Worm (Caenorhabditis elegans): ENCODE data around the gene F43C11.11.

Gene F43C11.11

DNA sequence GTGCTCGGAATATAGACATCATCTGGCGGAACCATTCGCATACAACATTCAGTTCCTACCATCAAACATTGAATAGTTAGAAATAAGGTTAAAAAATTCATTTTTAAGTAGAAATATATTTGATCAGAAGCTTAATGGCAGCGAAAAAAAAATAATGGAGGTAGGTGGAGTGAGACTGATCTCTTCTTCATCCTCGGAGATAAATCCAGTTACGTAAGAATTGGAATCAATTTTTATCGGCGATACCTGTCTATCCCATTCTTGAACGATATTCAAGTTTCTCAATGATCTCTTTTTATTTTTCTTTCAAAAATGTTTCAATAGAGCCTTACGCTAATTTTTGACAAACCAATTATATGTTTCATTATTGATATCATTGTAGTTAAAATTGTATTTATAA lies 21.9 kb upstream of the F43C11.11 start, which contains the start of gene F16G10.9:
Gene F16G10.9, minus strand, starts transcription at position 101 of the 400 bp plus-strand sequence.
- TF ChIP-seq ztf-23 (GFP tag; IDR thresholded peaks at IDR 0.05), result no peak
- TF ChIP-seq flt-1 (GFP tag; IDR thresholded peaks at IDR 0.05), result no peak
- no peak for TF ChIP-seq med-1 (GFP tag; optimal IDR thresholded peaks at IDR 0.05; ENCODE audit: insufficient read depth)
- no peak for TF ChIP-seq ztf-29 (GFP tag; IDR thresholded peaks at IDR 0.05)
- TF ChIP-seq T22C8.4 (GFP tag; IDR thresholded peaks at IDR 0.05), result no peak
- TF ChIP-seq tab-1 (GFP tag; IDR thresholded peaks at IDR 0.05), result no peak

DNA sequence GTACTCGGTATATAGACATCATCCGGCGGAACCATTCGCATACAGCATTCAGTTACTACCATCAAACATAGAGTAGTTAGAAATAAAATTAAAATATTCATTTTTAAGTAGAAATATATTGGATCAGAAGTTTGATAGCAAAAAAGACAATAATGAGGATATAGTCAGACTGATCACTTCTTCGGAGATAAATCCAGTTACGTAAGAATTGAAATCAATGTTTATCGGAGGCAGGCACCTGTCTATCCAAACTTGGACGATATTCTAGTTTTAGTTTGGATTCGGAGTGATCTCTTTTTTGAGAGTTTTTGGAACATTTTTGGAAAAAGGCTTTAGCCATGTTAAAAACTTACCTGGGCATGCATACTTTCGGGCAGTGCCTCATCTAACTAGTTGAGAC lies 19.8 kb upstream of the F43C11.11 start, which contains the start of gene F16G10.8:
Gene F16G10.8, minus strand, starts transcription at position 101 of the 400 bp plus-strand sequence.
- TF ChIP-seq T22C8.4 (GFP tag; IDR thresholded peaks at IDR 0.05), result no peak
- no peak for TF ChIP-seq ref-1 (GFP tag; conservative IDR thresholded peaks at IDR 0.05)
- no peak for TF ChIP-seq ztf-23 (GFP tag; IDR thresholded peaks at IDR 0.05)
- no peak for TF ChIP-seq cog-1 (tag; optimal IDR thresholded peaks at IDR 0.05)
- no peak for TF ChIP-seq tab-1 (GFP tag; IDR thresholded peaks at IDR 0.05)
- TF ChIP-seq klf-2 (GFP tag; conservative IDR thresholded peaks at IDR 0.05), result no peak
- TF ChIP-seq med-1 (GFP tag; optimal IDR thresholded peaks at IDR 0.05; ENCODE audit: insufficient read depth), result no peak
- TF ChIP-seq ztf-29 (GFP tag; IDR thresholded peaks at IDR 0.05), result no peak
- TF ChIP-seq flt-1 (GFP tag; IDR thresholded peaks at IDR 0.05), result no peak

DNA sequence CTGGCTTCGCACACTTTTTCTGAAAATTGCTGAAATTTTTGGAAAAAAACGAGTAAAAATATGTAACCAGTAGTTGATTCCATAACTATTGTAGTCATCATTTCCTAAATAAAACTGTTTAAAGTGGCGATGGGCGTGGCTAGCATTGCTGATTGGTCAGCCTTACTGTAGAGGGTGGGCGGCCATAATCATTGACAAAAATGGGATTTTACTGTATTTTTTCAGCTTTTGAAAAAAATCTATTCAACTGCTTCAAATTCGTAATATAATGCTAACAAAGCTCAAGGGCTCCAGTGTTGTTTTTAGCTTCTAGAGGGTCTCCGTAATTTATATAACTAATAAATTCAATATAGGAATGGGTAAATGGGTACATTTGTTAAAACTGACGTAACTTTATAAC lies 16.6 kb upstream of the F43C11.11 start, which contains the start of gene F16G10.7:
Gene F16G10.7, minus strand, starts transcription at position 101 of the 400 bp plus-strand sequence.
- no peak for TF ChIP-seq T22C8.4 (GFP tag; IDR thresholded peaks at IDR 0.05)
- TF ChIP-seq ztf-23 (GFP tag; IDR thresholded peaks at IDR 0.05), result no peak
- no peak for TF ChIP-seq med-1 (GFP tag; optimal IDR thresholded peaks at IDR 0.05; ENCODE audit: insufficient read depth)
- TF ChIP-seq ref-1 (GFP tag; conservative IDR thresholded peaks at IDR 0.05), result no peak
- TF ChIP-seq klf-2 (GFP tag; conservative IDR thresholded peaks at IDR 0.05), result no peak
- TF ChIP-seq flt-1 (GFP tag; IDR thresholded peaks at IDR 0.05), result no peak
- no peak for TF ChIP-seq ztf-29 (GFP tag; IDR thresholded peaks at IDR 0.05)
- TF ChIP-seq tab-1 (GFP tag; IDR thresholded peaks at IDR 0.05), result no peak
- no peak for TF ChIP-seq cog-1 (tag; optimal IDR thresholded peaks at IDR 0.05)

DNA sequence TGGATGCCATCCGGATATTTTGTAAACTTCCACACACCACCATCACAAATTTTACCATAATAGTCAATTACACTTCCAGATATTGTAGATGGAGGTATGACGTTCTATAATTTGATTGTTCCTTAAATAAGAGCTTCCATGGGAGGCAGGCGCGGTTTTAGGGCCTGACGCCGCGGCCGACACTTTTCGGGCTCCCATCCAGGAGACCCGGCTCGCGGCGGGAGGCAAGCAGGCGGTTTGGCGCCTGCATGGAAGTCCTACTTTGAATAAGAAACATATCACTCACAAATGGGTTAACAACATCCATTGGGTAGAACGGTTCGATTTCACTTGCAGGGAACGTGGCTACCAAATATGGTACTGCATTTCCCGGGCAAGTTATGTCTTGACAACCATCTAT lies 16.1 kb upstream of the F43C11.11 start:
- TF ChIP-seq klf-2 (GFP tag; conservative IDR thresholded peaks at IDR 0.05) (no peak), ztf-23 (GFP tag; IDR thresholded peaks at IDR 0.05) (no peak), tab-1 (GFP tag; IDR thresholded peaks at IDR 0.05) (no peak), flt-1 (GFP tag; IDR thresholded peaks at IDR 0.05) (no peak), ztf-29 (GFP tag; IDR thresholded peaks at IDR 0.05) (no peak), T22C8.4 (GFP tag; IDR thresholded peaks at IDR 0.05) (no peak), ref-1 (GFP tag; conservative IDR thresholded peaks at IDR 0.05) (no peak), cog-1 (tag; optimal IDR thresholded peaks at IDR 0.05) (no peak), med-1 (GFP tag; optimal IDR thresholded peaks at IDR 0.05; ENCODE audit: insufficient read depth) (no peak)

DNA sequence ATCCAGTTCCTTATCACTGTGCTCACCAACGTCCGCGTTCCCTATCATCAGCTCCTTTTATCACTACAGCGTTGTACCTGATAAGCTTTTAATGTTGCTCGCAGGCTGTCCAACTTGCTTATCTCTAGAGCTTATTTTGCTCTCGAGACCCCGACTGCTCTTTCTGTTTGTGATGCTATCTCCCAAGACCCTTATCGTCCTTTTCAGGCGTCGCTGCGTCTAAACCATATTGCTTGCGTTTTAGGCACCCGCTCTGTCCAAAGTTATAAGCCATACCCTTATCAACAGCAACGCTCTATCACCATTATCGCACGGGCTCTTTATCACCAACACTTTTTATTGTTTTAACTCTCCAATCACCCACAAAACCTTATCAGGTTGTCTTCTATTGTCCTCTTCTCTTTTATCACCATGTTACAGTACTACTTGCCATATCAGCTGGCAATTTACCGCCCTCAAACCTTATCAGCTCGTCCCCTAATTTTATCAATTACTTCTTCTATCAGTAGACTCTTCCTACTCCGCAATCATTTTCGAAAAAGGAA lies 15.0 kb upstream of the F43C11.11 start:
- TF ChIP-seq ztf-29 (GFP tag; IDR thresholded peaks at IDR 0.05) (no peak), klf-2 (GFP tag; conservative IDR thresholded peaks at IDR 0.05) (no peak), tab-1 (GFP tag; IDR thresholded peaks at IDR 0.05) (no peak), ztf-23 (GFP tag; IDR thresholded peaks at IDR 0.05) (no peak), ref-1 (GFP tag; conservative IDR thresholded peaks at IDR 0.05) (no peak), flt-1 (GFP tag; IDR thresholded peaks at IDR 0.05) (no peak), T22C8.4 (GFP tag; IDR thresholded peaks at IDR 0.05) (no peak), cog-1 (tag; optimal IDR thresholded peaks at IDR 0.05) (no peak), med-1 (GFP tag; optimal IDR thresholded peaks at IDR 0.05; ENCODE audit: insufficient read depth) (no peak)

DNA sequence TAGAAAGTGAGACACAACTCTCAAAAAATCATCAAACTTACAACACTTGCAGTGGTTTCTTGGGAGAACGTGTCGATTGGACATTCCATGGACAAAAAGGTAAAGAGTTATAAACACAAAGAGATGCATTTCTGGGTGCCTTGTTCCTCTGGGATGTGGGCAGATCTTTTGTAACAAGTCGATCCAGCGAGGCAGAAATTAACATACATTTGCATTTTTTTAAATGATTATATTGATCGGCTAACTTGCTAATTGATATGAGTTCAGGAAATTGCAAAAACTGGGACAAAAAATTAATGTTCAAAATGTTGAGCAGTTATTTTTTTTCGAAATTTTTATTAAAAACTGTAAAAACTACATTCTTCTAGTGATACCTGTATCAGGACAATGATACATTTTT lies 14.2 kb upstream of the F43C11.11 start, which contains the start of gene F16G10.6:
Gene F16G10.6, minus strand, starts transcription at position 101 of the 400 bp plus-strand sequence.
- no peak for TF ChIP-seq T22C8.4 (GFP tag; IDR thresholded peaks at IDR 0.05)
- no peak for TF ChIP-seq ztf-29 (GFP tag; IDR thresholded peaks at IDR 0.05)
- TF ChIP-seq med-1 (GFP tag; optimal IDR thresholded peaks at IDR 0.05; ENCODE audit: insufficient read depth), result no peak
- no peak for TF ChIP-seq ztf-23 (GFP tag; IDR thresholded peaks at IDR 0.05)
- TF ChIP-seq cog-1 (tag; optimal IDR thresholded peaks at IDR 0.05), result no peak
- no peak for TF ChIP-seq tab-1 (GFP tag; IDR thresholded peaks at IDR 0.05)

DNA sequence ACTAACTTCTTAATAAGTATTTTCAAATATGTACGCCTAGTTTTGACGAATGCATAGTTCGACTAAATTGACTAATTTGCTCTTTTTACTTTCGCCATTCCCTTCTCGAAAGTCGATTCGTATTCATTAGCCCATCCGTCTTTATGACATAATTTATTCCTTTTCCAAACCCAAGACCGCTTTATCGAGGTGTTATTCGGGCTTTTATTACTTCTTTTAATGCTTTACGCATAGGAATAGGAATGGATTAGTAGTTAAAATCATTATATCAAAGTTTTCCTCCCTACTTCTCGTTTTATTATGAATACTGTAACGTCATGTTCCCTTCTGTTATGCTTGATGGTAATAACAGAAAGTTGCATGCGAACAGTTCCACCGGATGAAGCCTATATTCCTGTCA lies 11.4 kb upstream of the F43C11.11 start, which contains the start of gene F16G10.2:
Gene F16G10.2, plus strand, starts transcription at position 301 of the 400 bp plus-strand sequence.
- TF ChIP-seq tab-1 (GFP tag; IDR thresholded peaks at IDR 0.05) (no peak), klf-2 (GFP tag; conservative IDR thresholded peaks at IDR 0.05) (no peak), T22C8.4 (GFP tag; IDR thresholded peaks at IDR 0.05) (no peak), flt-1 (GFP tag; IDR thresholded peaks at IDR 0.05) (no peak), ref-1 (GFP tag; conservative IDR thresholded peaks at IDR 0.05) (no peak), ztf-29 (GFP tag; IDR thresholded peaks at IDR 0.05) (no peak), cog-1 (tag; optimal IDR thresholded peaks at IDR 0.05) (no peak), med-1 (GFP tag; optimal IDR thresholded peaks at IDR 0.05; ENCODE audit: insufficient read depth) (no peak), ztf-23 (GFP tag; IDR thresholded peaks at IDR 0.05) (no peak)

DNA sequence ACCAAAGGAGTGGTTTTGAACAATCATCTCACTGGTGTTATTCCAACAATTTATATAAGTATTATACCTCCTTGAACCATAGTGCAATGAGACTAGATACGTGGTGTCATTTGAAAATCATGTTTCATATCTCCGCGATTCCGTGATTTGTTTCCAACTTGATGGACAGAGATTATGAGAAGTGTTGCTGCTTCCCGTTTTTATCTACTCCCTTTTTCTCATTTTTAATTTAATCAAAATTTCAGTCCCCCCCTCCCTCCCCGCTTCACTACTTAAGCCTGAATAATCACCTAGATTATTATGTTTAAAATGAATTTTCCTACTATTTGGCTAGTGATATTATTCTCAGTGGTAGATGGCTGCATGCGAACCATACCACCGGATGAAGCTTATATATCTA lies 8.5 kb upstream of the F43C11.11 start, which contains the start of gene F16G10.3:
Gene F16G10.3, plus strand, starts transcription at position 301 of the 400 bp plus-strand sequence.
- TF ChIP-seq klf-2 (GFP tag; conservative IDR thresholded peaks at IDR 0.05) (no peak), flt-1 (GFP tag; IDR thresholded peaks at IDR 0.05) (no peak), med-1 (GFP tag; optimal IDR thresholded peaks at IDR 0.05; ENCODE audit: insufficient read depth) (no peak), ztf-29 (GFP tag; IDR thresholded peaks at IDR 0.05) (no peak), ref-1 (GFP tag; conservative IDR thresholded peaks at IDR 0.05) (no peak), cog-1 (tag; optimal IDR thresholded peaks at IDR 0.05) (no peak), ztf-23 (GFP tag; IDR thresholded peaks at IDR 0.05) (no peak), tab-1 (GFP tag; IDR thresholded peaks at IDR 0.05) (no peak), T22C8.4 (GFP tag; IDR thresholded peaks at IDR 0.05) (no peak)

DNA sequence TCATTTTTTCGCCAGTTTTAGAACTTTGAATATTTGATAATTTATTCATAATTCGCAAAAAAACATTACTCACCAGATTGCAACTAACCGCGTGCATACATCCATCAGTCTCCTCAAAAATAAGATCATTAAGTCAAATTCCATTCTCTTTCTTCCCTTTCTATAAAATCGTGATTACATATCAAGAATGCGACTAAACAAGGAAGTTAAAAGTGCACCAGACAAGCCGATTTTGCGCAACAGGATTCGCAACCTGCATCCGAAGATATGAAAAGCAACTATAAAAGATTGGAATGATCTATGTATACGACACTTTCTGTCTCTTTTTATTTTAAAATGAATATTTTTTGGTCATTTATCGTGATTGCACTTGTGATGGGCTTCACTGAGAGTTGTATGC lies 5.4 kb upstream of the F43C11.11 start, which contains the start of gene hpo-25:
Gene hpo-25, plus strand, starts transcription at position 301 of the 400 bp plus-strand sequence.
- no peak for TF ChIP-seq flt-1 (GFP tag; IDR thresholded peaks at IDR 0.05)
